Worm (Caenorhabditis elegans) whole organism, midembryonic: ENCODE data around the gene ipla-6.

ENCODE experiments used
- flt-1 ChIP-seq: fragments of 200-800 bp; sonication (Bioruptor generic); IDR thresholded peaks from 2 replicates; pipeline ENCODE4 v1.3.6; 2022; ENCODE audit warnings: missing genetic modification characterization, missing compliant biosample characterization
- tab-1 ChIP-seq: fragments of 200-800 bp; sonication (Bioruptor generic); IDR thresholded peaks from 2 replicates; pipeline ENCODE4 v1.3.6; 2022; ENCODE audit warnings: missing genetic modification characterization, missing compliant biosample characterization

- TF ChIP-seq flt-1 (GFP tag; lab: Robert Waterston, UW) (no peak), tab-1 (no peak)
Observed at ce11 chrIV:6299523-6299922, 37.9 kb upstream of the ipla-6 start.
